Fruit fly (Drosophila melanogaster) Kc167 (cell line): Measurements from ENCODE around the gene CG9926.

Experiments used
- Myc ChIP-seq: fragments of >200 bp; optimal IDR thresholded peaks from 2 replicates; lab custom pipeline; 2017; ENCODE audit warnings: missing external identifiers
- Sin3A ChIP-seq: fragments of >200 bp; optimal IDR thresholded peaks from 2 replicates; lab custom pipeline; 2018; ENCODE audit warnings: missing external identifiers
- h ChIP-seq: fragments of >200 bp; optimal IDR thresholded peaks from 3 replicates; lab custom pipeline; 2018; ENCODE audit warnings: missing external identifiers
- insv ChIP-seq: fragments of >200 bp; optimal IDR thresholded peaks from 3 replicates; lab custom pipeline; 2018; ENCODE audit warnings: missing external identifiers
- psq ChIP-seq: fragments of >200 bp; optimal IDR thresholded peaks from 2 replicates; lab custom pipeline; 2017; ENCODE audit warnings: missing external identifiers
- ttk ChIP-seq: sonication (Bioruptor generic); optimal IDR thresholded peaks from 2 replicates; lab custom pipeline; 2017; ENCODE audit warnings: missing external identifiers

DNA sequence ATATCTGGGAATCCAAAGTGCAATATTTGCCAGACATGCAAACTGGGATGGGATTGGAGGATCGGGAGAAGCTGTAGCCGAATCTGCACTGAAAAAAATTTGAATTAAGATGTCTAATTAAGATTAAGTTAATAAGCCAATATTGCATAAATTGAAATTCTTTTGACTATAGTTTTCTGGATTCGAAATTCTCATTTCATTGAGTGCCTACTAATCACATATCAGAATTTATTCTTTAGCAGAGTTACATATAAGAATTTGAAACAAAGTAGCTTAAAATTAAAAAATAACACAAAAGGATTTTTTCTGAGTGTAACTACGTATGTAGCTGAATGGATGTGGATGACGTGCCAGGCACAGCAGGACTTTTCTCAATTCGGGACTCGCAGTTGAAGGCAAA is 19.1 kb downstream of the CG9926 start:
- TF ChIP-seq Sin3A (no peak), h (lab: Kevin White, UChicago) (no peak), ttk (no peak), insv (no peak), psq (no peak), Myc (lab: Kevin White, UChicago) (no peak)
